Worm (Caenorhabditis elegans) whole organism, L4 larva: Measurements from ENCODE around the gene ugt-39.

Source experiments
- F10B5.3 ChIP-seq: sonication (generic microtip); optimal IDR thresholded peaks from 2 replicates; lab custom pipeline; 2016; ENCODE audit warnings: mild to moderate bottlenecking, missing genetic modification characterization, missing compliant biosample characterization
- F37D6.2 ChIP-seq: sonication (generic microtip); optimal IDR thresholded peaks from 2 replicates; lab custom pipeline; 2016; ENCODE audit warnings: mild to moderate bottlenecking, missing genetic modification characterization, missing compliant biosample characterization
- F44E2.7 ChIP-seq: fragments of 200-800 bp; sonication (Bioruptor generic); IDR thresholded peaks from 2 replicates; pipeline ENCODE4 v2.1.2; 2022; ENCODE audit warnings: missing genetic modification characterization, missing compliant biosample characterization
- Y5F2A.4 ChIP-seq: fragments of 200-800 bp; sonication (Bioruptor generic); optimal IDR thresholded peaks from 2 replicates; lab custom pipeline; 2018; ENCODE audit warnings: mild to moderate bottlenecking, missing genetic modification characterization, missing compliant biosample characterization
- Y75B8A.6 ChIP-seq: fragments of 200-800 bp; sonication (Bioruptor generic); IDR thresholded peaks from 2 replicates; pipeline ENCODE4 v1.3.6; 2022; ENCODE audit warnings: missing genetic modification reagents, missing genetic modification characterization, missing compliant biosample characterization
- arid-1 ChIP-seq: fragments of 200-800 bp; sonication (Bioruptor generic); conservative IDR thresholded peaks from 2 replicates; pipeline ENCODE4 v1.3.6; 2022; ENCODE audit warnings: missing genetic modification reagents, missing genetic modification characterization, missing compliant biosample characterization
- ceh-20 ChIP-seq: fragments of 200-800 bp; sonication (Bioruptor generic); IDR thresholded peaks from 2 replicates; pipeline ENCODE4 v1.3.6; 2022; ENCODE audit warnings: missing genetic modification reagents, missing genetic modification characterization, missing compliant biosample characterization
- ceh-32 ChIP-seq: sonication (generic microtip); optimal IDR thresholded peaks from 2 replicates; lab custom pipeline; 2016; ENCODE audit warnings: mild to moderate bottlenecking, missing genetic modification characterization, missing compliant biosample characterization; ENCODE audit not compliant: poor library complexity
- ceh-44 ChIP-seq: fragments of 200-800 bp; sonication (Bioruptor generic); IDR thresholded peaks from 2 replicates; pipeline ENCODE4 v1.3.6; 2022; ENCODE audit warnings: missing genetic modification reagents, missing genetic modification characterization, missing compliant biosample characterization
- ceh-82 ChIP-seq: sonication (generic microtip); optimal IDR thresholded peaks from 2 replicates; lab custom pipeline; 2017; ENCODE audit warnings: missing biosample characterization, missing genetic modification characterization
- daf-16 ChIP-seq, 3 experiments: sonication (generic microtip); optimal IDR thresholded peaks; 2 replicates each; lab custom pipeline; 2016 to 2017; ENCODE audit warnings: missing genetic modification characterization in 3 of 3, missing genetic modification reagents in 3 of 3, mild to moderate bottlenecking in 2 of 3, missing compliant biosample characterization in 2 of 3, missing biosample characterization in 1 of 3, moderate library complexity in 1 of 3
- dmd-6 ChIP-seq: fragments of 200-800 bp; sonication (Bioruptor generic); IDR thresholded peaks from 2 replicates; pipeline ENCODE4 v1.3.6; 2022; ENCODE audit warnings: missing genetic modification reagents, missing genetic modification characterization, missing compliant biosample characterization
- dmd-9 ChIP-seq: fragments of 200-800 bp; sonication (Bioruptor generic); IDR thresholded peaks from 2 replicates; pipeline ENCODE4 v1.3.6; 2022; ENCODE audit warnings: missing genetic modification reagents, missing genetic modification characterization, missing compliant biosample characterization
- dve-1 ChIP-seq: sonication (generic microtip); optimal IDR thresholded peaks from 2 replicates; lab custom pipeline; 2017; ENCODE audit warnings: antibody characterized with exemption, mild to moderate bottlenecking, missing genetic modification characterization, missing compliant biosample characterization; ENCODE audit not compliant: insufficient read depth
- gei-8 ChIP-seq: fragments of 200-800 bp; sonication (Bioruptor generic); optimal IDR thresholded peaks from 2 replicates; lab custom pipeline; 2018; ENCODE audit warnings: mild to moderate bottlenecking, missing genetic modification characterization, missing compliant biosample characterization
- hlh-11 ChIP-seq: fragments of 200-800 bp; sonication (Bioruptor generic); optimal IDR thresholded peaks from 2 replicates; lab custom pipeline; 2018; ENCODE audit warnings: mild to moderate bottlenecking, missing genetic modification characterization, missing compliant biosample characterization
- hlh-30 ChIP-seq: sonication (generic microtip); optimal IDR thresholded peaks from 2 replicates; lab custom pipeline; 2017; ENCODE audit warnings: antibody characterized with exemption, mild to moderate bottlenecking, missing genetic modification characterization, missing compliant biosample characterization; ENCODE audit not compliant: insufficient read depth
- hmg-1.1 ChIP-seq: fragments of 200-800 bp; sonication (Bioruptor generic); IDR thresholded peaks from 2 replicates; pipeline ENCODE4 v1.3.6; 2022; ENCODE audit warnings: missing genetic modification reagents, missing genetic modification characterization, missing compliant biosample characterization
- jun-1 ChIP-seq: fragments of 150-350 bp; optimal IDR thresholded peaks from 2 replicates; lab custom pipeline; 2014; ENCODE audit warnings: missing biosample characterization, missing genetic modification reagents, missing genetic modification characterization
- lim-7 ChIP-seq: fragments of 200-800 bp; sonication (Bioruptor generic); IDR thresholded peaks from 2 replicates; pipeline ENCODE4 v1.3.6; 2022; ENCODE audit warnings: missing genetic modification characterization, missing compliant biosample characterization
- lin-1 ChIP-seq: fragments of 200-800 bp; sonication (Bioruptor generic); IDR thresholded peaks from 2 replicates; pipeline ENCODE4 v1.3.6; 2022; ENCODE audit warnings: missing genetic modification reagents, missing genetic modification characterization, missing compliant biosample characterization
- lin-13 ChIP-seq: fragments of 150-350 bp; optimal IDR thresholded peaks from 2 replicates; lab custom pipeline; 2014; ENCODE audit warnings: missing biosample characterization, missing genetic modification reagents, missing genetic modification characterization
- mdl-1 ChIP-seq, 2 experiments: fragments of 150-350 bp in 1 of 2; sonication (generic microtip) in 1 of 2; optimal IDR thresholded peaks; 2 replicates each; lab custom pipeline; 2014 to 2017; ENCODE audit warnings: missing biosample characterization in 2 of 2, missing genetic modification characterization in 2 of 2
- mxl-2 ChIP-seq: fragments of 200-800 bp; sonication (Bioruptor generic); conservative IDR thresholded peaks from 2 replicates; pipeline ENCODE4 v1.3.6; 2022; ENCODE audit warnings: missing genetic modification reagents, missing genetic modification characterization, missing compliant biosample characterization
- nhr-102 ChIP-seq: sonication (generic microtip); optimal IDR thresholded peaks from 2 replicates; lab custom pipeline; 2016; ENCODE audit warnings: mild to moderate bottlenecking, missing genetic modification characterization, moderate library complexity, missing compliant biosample characterization
- nhr-11 ChIP-seq: fragments of 150-350 bp; optimal IDR thresholded peaks from 2 replicates; lab custom pipeline; 2014; ENCODE audit warnings: missing biosample characterization, missing genetic modification characterization
- nhr-28 ChIP-seq: fragments of 150-350 bp; optimal IDR thresholded peaks from 2 replicates; lab custom pipeline; 2014; ENCODE audit warnings: missing biosample characterization, missing genetic modification characterization
- nhr-42 ChIP-seq: fragments of 200-800 bp; sonication (Bioruptor generic); IDR thresholded peaks from 2 replicates; pipeline ENCODE4 v1.3.6; 2022; ENCODE audit warnings: missing genetic modification characterization, missing compliant biosample characterization
- nhr-48 ChIP-seq: sonication (generic microtip); optimal IDR thresholded peaks from 2 replicates; lab custom pipeline; 2016; ENCODE audit warnings: mild to moderate bottlenecking, missing genetic modification characterization, missing compliant biosample characterization
- nhr-77 ChIP-seq: fragments of 150-350 bp; optimal IDR thresholded peaks from 2 replicates; lab custom pipeline; 2014; ENCODE audit warnings: missing biosample characterization, missing genetic modification characterization
- php-3 ChIP-seq: fragments of 200-800 bp; sonication (Bioruptor generic); IDR thresholded peaks from 2 replicates; pipeline ENCODE4 v1.3.6; 2022; ENCODE audit warnings: missing genetic modification reagents, missing genetic modification characterization, missing compliant biosample characterization
- pqm-1 ChIP-seq: sonication (generic microtip); optimal IDR thresholded peaks from 2 replicates; lab custom pipeline; 2017; ENCODE audit warnings: missing biosample characterization, missing genetic modification characterization
- rbr-2 ChIP-seq: sonication (generic microtip); optimal IDR thresholded peaks from 2 replicates; lab custom pipeline; 2016; ENCODE audit warnings: missing genotype, missing genetic modification characterization, missing compliant biosample characterization
- saeg-2 ChIP-seq: fragments of 200-800 bp; sonication (Bioruptor generic); IDR thresholded peaks from 2 replicates; pipeline ENCODE4 v1.3.6; 2022; ENCODE audit warnings: missing genetic modification reagents, missing genetic modification characterization, missing compliant biosample characterization
- snpc-1.2 ChIP-seq: fragments of 200-800 bp; sonication (Bioruptor generic); IDR thresholded peaks from 2 replicates; pipeline ENCODE4 v1.3.6; 2022; ENCODE audit warnings: missing genetic modification reagents, missing genetic modification characterization, missing compliant biosample characterization
- snpc-4 ChIP-seq: fragments of 150-350 bp; optimal IDR thresholded peaks from 2 replicates; lab custom pipeline; 2014; ENCODE audit warnings: missing biosample characterization, missing genetic modification characterization
- unc-62 ChIP-seq, 3 experiments: fragments of 150-350 bp in 1 of 3; sonication (generic microtip); optimal IDR thresholded peaks in 2 of 3; peaks in 1 of 3; 1 replicate in 1 of 3; 2 replicates in 2 of 3; lab custom pipeline; 2014 to 2017; ENCODE audit warnings: missing biosample characterization in 3 of 3, missing genetic modification characterization in 3 of 3, missing genetic modification reagents in 3 of 3, missing genotype in 1 of 3
- zfp-3 ChIP-seq: fragments of 200-800 bp; sonication (Bioruptor generic); conservative IDR thresholded peaks from 2 replicates; pipeline ENCODE4 v1.3.6; 2022; ENCODE audit warnings: missing genetic modification reagents, missing genetic modification characterization, missing compliant biosample characterization
- zip-2 ChIP-seq: fragments of 150-350 bp; optimal IDR thresholded peaks from 2 replicates; lab custom pipeline; 2014; ENCODE audit warnings: missing biosample characterization, missing genetic modification characterization
- ztf-11 ChIP-seq: fragments of 150-350 bp; optimal IDR thresholded peaks from 2 replicates; lab custom pipeline; 2014; ENCODE audit warnings: missing biosample characterization, missing genetic modification characterization

Gene ugt-39

ce11 chrV:7157089-7157488 lies at the start of gene ugt-39:
ugt-39 (plus strand) TSS chrV:7157142.
- TF ChIP-seq ztf-11 (tag; lab: Kevin White, UChicago) (no peak), dmd-6 (peak; percentile 70), F37D6.2 (tag; lab: Kevin White, UChicago) (no peak), snpc-1.2 (GFP tag; lab: Robert Waterston, UW) (no peak), hmg-1.1 (no peak), dve-1 (tag; lab: Kevin White, UChicago) (peak; percentile 16), ceh-44 (GFP tag; lab: Robert Waterston, UW) (no peak), F10B5.3 (tag; lab: Kevin White, UChicago) (no peak), Y5F2A.4 (GFP tag; lab: Kevin White, UChicago) (no peak), zfp-3 (GFP tag; lab: Robert Waterston, UW) (no peak), hlh-11 (tag; lab: Kevin White, UChicago) (peak; percentile 52), lim-7 (no peak), lin-13 (GFP tag; lab: Kevin White, UChicago) (no peak), dmd-9 (GFP tag; lab: Robert Waterston, UW) (no peak), daf-16 (GFP tag; optimal IDR thresholded peaks at IDR 0.05; lab: Kevin White, UChicago) (no peak), daf-16 (tag; optimal IDR thresholded peaks at IDR 0.05; lab: Kevin White, UChicago) (peak; percentile 91), saeg-2 (GFP tag; lab: Robert Waterston, UW) (no peak), php-3 (GFP tag; lab: Robert Waterston, UW) (0 out of 2 replicates have a peak, but pooled peaks have one; percentile 47), mdl-1 (tag; optimal IDR thresholded peaks at IDR 0.05; lab: Kevin White, UChicago) (no peak), hlh-30 (tag; lab: Kevin White, UChicago) (peak; percentile 1), nhr-102 (peak; percentile 68), nhr-28 (peak; percentile 87), nhr-77 (tag; lab: Kevin White, UChicago) (peak; percentile 28), nhr-48 (tag; lab: Kevin White, UChicago) (no peak), gei-8 (GFP tag; lab: Kevin White, UChicago) (no peak), pqm-1 (tag; lab: Kevin White, UChicago) (no peak), arid-1 (GFP tag; lab: Robert Waterston, UW) (no peak)

ce11 chrV:7110370-7110769 lies 46.6 kb upstream of the ugt-39 start:
- no peak for TF ChIP-seq ceh-32
- TF ChIP-seq zip-2 (tag; lab: Kevin White, UChicago) = no peak
- no peak for TF ChIP-seq jun-1 (tag; lab: Kevin White, UChicago)
- no peak for TF ChIP-seq rbr-2 (tag; lab: Kevin White, UChicago)
- no peak for TF ChIP-seq lin-1 (GFP tag; lab: Robert Waterston, UW)
- TF ChIP-seq nhr-42 = no peak
- no peak for TF ChIP-seq F10B5.3 (tag; lab: Kevin White, UChicago)
- TF ChIP-seq dmd-9 (GFP tag; lab: Robert Waterston, UW) = no peak
- no peak for TF ChIP-seq unc-62 (GFP tag; optimal IDR thresholded peaks at IDR 0.05 in 1 of 2; lab: Kevin White, UChicago)
- no peak for TF ChIP-seq unc-62 (tag; optimal IDR thresholded peaks at IDR 0.05; lab: Kevin White, UChicago)
- no peak for TF ChIP-seq F44E2.7
- no peak for TF ChIP-seq nhr-11
- TF ChIP-seq snpc-4 (tag; lab: Kevin White, UChicago) = no peak
- no peak for TF ChIP-seq saeg-2 (GFP tag; lab: Robert Waterston, UW)
- no peak for TF ChIP-seq mxl-2 (GFP tag; lab: Robert Waterston, UW)
- TF ChIP-seq Y75B8A.6 (GFP tag; lab: Robert Waterston, UW) = no peak
- TF ChIP-seq ceh-20 (GFP tag; lab: Robert Waterston, UW) = no peak
- TF ChIP-seq hlh-11 (tag; lab: Kevin White, UChicago) = no peak
- no peak for TF ChIP-seq ceh-82 (tag; lab: Kevin White, UChicago)
- TF ChIP-seq nhr-77 (tag; lab: Kevin White, UChicago) = no peak
